Worm (Caenorhabditis elegans) whole organism, L2 larva: ENCODE measurements around the gene F07F6.1.

Source experiments
- alr-1 ChIP-seq: fragments of 150-350 bp; optimal IDR thresholded peaks from 2 replicates; lab custom pipeline; 2014; ENCODE audit warnings: missing biosample characterization, missing genetic modification characterization
- ama-1 ChIP-seq: fragments of 150-350 bp; optimal IDR thresholded peaks from 2 replicates; lab custom pipeline; 2018; ENCODE audit warnings: inconsistent platforms
- blmp-1 ChIP-seq: sonication (generic microtip); optimal IDR thresholded peaks from 2 replicates; lab custom pipeline; 2017; ENCODE audit warnings: missing genetic modification characterization, mild to moderate bottlenecking, missing compliant biosample characterization, antibody characterized with exemption, moderate library complexity; ENCODE audit not compliant: insufficient read depth
- ceh-16 ChIP-seq: fragments of 150-350 bp; optimal IDR thresholded peaks from 2 replicates; lab custom pipeline; 2014; ENCODE audit warnings: missing biosample characterization, missing genetic modification characterization

- no peak for TF ChIP-seq blmp-1
- TF ChIP-seq alr-1 (tag; lab: Kevin White, UChicago), result no peak
- TF ChIP-seq ama-1, result no peak
- TF ChIP-seq ceh-16 (tag; lab: Kevin White, UChicago), result no peak
These were observed 15.9 kb downstream of the F07F6.1 start, which contains the start of gene dhs-5 for ce11 chrII:5453547-5453946.
